Worm (Caenorhabditis elegans) whole organism, young adult: ENCODE results near the gene epg-4.
A peak's percentile ranks its signal among the peaks of the same experiment; 100 is the strongest.

ENCODE experiments used
- C17E4.6 ChIP-seq: fragments of 200-800 bp; sonication (Bioruptor generic); IDR thresholded peaks from 2 replicates; pipeline ENCODE4 v1.3.6; 2022; ENCODE audit warnings: missing genetic modification reagents, missing genetic modification characterization, missing compliant biosample characterization
- D2030.7 ChIP-seq: fragments of 200-800 bp; sonication (Bioruptor generic); IDR thresholded peaks from 2 replicates; pipeline ENCODE4 v1.3.6; 2022; ENCODE audit warnings: missing genetic modification reagents, missing genetic modification characterization, missing compliant biosample characterization
- F22D6.2 ChIP-seq: sonication (generic microtip); optimal IDR thresholded peaks from 2 replicates; lab custom pipeline; 2016; ENCODE audit warnings: mild to moderate bottlenecking, missing genetic modification characterization, missing compliant biosample characterization
- F23B12.7 ChIP-seq: sonication (generic microtip); optimal IDR thresholded peaks from 2 replicates; lab custom pipeline; 2017; ENCODE audit warnings: missing genetic modification characterization, mild to moderate bottlenecking, missing compliant biosample characterization, antibody characterized with exemption, moderate library complexity; ENCODE audit not compliant: insufficient read depth
- F39B2.1 ChIP-seq: fragments of 200-800 bp; sonication (Bioruptor generic); IDR thresholded peaks from 2 replicates; pipeline ENCODE4 v1.3.6; 2022; ENCODE audit warnings: missing genetic modification reagents, missing genetic modification characterization, missing compliant biosample characterization
- F55B11.4 ChIP-seq: sonication (generic microtip); optimal IDR thresholded peaks from 2 replicates; lab custom pipeline; 2016; ENCODE audit warnings: missing compliant biosample characterization, missing genetic modification characterization, borderline replicate concordance; ENCODE audit not compliant: insufficient read depth
- F57A8.1 ChIP-seq: fragments of 200-800 bp; sonication (Bioruptor generic); optimal IDR thresholded peaks from 2 replicates; lab custom pipeline; 2018; ENCODE audit warnings: mild to moderate bottlenecking, missing genetic modification characterization, moderate library complexity, missing compliant biosample characterization
- K11D2.4 ChIP-seq: fragments of 200-800 bp; sonication (Bioruptor generic); IDR thresholded peaks from 2 replicates; pipeline ENCODE4 v1.3.6; 2022; ENCODE audit warnings: missing genetic modification reagents, missing genetic modification characterization, missing compliant biosample characterization
- Y67H2A.10 ChIP-seq: fragments of 200-800 bp; sonication (Bioruptor generic); conservative IDR thresholded peaks from 2 replicates; pipeline ENCODE4 v1.3.6; 2022; ENCODE audit warnings: missing genetic modification reagents, missing genetic modification characterization, missing compliant biosample characterization
- atf-7 ChIP-seq: sonication (generic microtip); optimal IDR thresholded peaks from 2 replicates; lab custom pipeline; 2017; ENCODE audit warnings: mild to moderate bottlenecking, missing genetic modification characterization, missing compliant biosample characterization
- attf-6 ChIP-seq: fragments of 200-800 bp; sonication (Bioruptor generic); IDR thresholded peaks from 2 replicates; pipeline ENCODE4 v1.3.6; 2022; ENCODE audit warnings: missing genetic modification reagents, missing genetic modification characterization, missing compliant biosample characterization
- bed-2 ChIP-seq: fragments of 200-800 bp; sonication (Bioruptor generic); IDR thresholded peaks from 2 replicates; pipeline ENCODE4 v1.3.6; 2022; ENCODE audit warnings: missing genetic modification reagents, missing genetic modification characterization, missing compliant biosample characterization
- cebp-1 ChIP-seq, 2 experiments: fragments of 200-800 bp in 1 of 2; sonication (Bioruptor generic) in 1 of 2; sonication (generic microtip) in 1 of 2; IDR thresholded peaks in 1 of 2; optimal IDR thresholded peaks in 1 of 2; 2 replicates each; pipeline versions ENCODE4 v1.3.6 to Lab custom; 2017 to 2022; ENCODE audit warnings: missing compliant biosample characterization in 2 of 2, missing genetic modification characterization in 2 of 2, mild to moderate bottlenecking in 1 of 2, missing genetic modification reagents in 1 of 2, moderate library complexity in 1 of 2
- ceh-100 ChIP-seq: fragments of 200-800 bp; sonication (Bioruptor generic); IDR thresholded peaks from 2 replicates; pipeline ENCODE4 v1.3.6; 2022; ENCODE audit warnings: missing genetic modification reagents, missing genetic modification characterization, missing compliant biosample characterization
- ceh-27 ChIP-seq: fragments of 200-800 bp; sonication (Bioruptor generic); optimal IDR thresholded peaks from 2 replicates; lab custom pipeline; 2018; ENCODE audit warnings: mild to moderate bottlenecking, missing genetic modification characterization, moderate library complexity, missing compliant biosample characterization
- ceh-40 ChIP-seq: fragments of 200-800 bp; sonication (Bioruptor generic); IDR thresholded peaks from 2 replicates; pipeline ENCODE4 v1.3.6; 2022; ENCODE audit warnings: missing genetic modification characterization, missing compliant biosample characterization
- ceh-79 ChIP-seq: sonication (generic microtip); optimal IDR thresholded peaks from 2 replicates; lab custom pipeline; 2017; ENCODE audit warnings: mild to moderate bottlenecking, missing genetic modification characterization, missing compliant biosample characterization
- chd-7 ChIP-seq: sonication (generic microtip); optimal IDR thresholded peaks from 2 replicates; lab custom pipeline; 2016; ENCODE audit warnings: mild to moderate bottlenecking, missing genetic modification characterization, moderate library complexity, missing compliant biosample characterization
- dox-1 ChIP-seq: fragments of 200-800 bp; sonication (Bioruptor generic); IDR thresholded peaks from 2 replicates; pipeline ENCODE4 v1.3.6; 2022; ENCODE audit warnings: missing genetic modification reagents, missing genetic modification characterization, missing compliant biosample characterization
- egl-44 ChIP-seq: fragments of 200-800 bp; sonication (Bioruptor generic); IDR thresholded peaks from 2 replicates; pipeline ENCODE4 v1.3.6; 2022; ENCODE audit warnings: missing genetic modification reagents, missing genetic modification characterization, missing compliant biosample characterization
- fkh-3 ChIP-seq: sonication (generic microtip); optimal IDR thresholded peaks from 2 replicates; lab custom pipeline; 2016; ENCODE audit warnings: mild to moderate bottlenecking, missing genetic modification characterization, missing compliant biosample characterization
- hlh-26 ChIP-seq: fragments of 200-800 bp; sonication (Bioruptor generic); conservative IDR thresholded peaks from 2 replicates; pipeline ENCODE4 v1.3.6; 2022; ENCODE audit warnings: missing genetic modification reagents, missing genetic modification characterization, missing compliant biosample characterization
- hmg-1.2 ChIP-seq: fragments of 200-800 bp; sonication (Bioruptor generic); IDR thresholded peaks from 2 replicates; pipeline ENCODE4 v1.3.6; 2022; ENCODE audit warnings: missing genetic modification reagents, missing genetic modification characterization, missing compliant biosample characterization
- let-607 ChIP-seq, 2 experiments: fragments of 200-800 bp in 1 of 2; sonication (Bioruptor generic) in 1 of 2; sonication (generic microtip) in 1 of 2; optimal IDR thresholded peaks; 2 replicates each; lab custom pipeline; 2016 to 2018; ENCODE audit warnings: mild to moderate bottlenecking in 2 of 2, missing compliant biosample characterization in 2 of 2, missing genetic modification characterization in 2 of 2, moderate library complexity in 2 of 2, missing genotype in 1 of 2
- lin-35 ChIP-seq, 3 experiments: fragments of 150-350 bp in 2 of 3; sonication (generic microtip) in 1 of 3; optimal IDR thresholded peaks; 2 replicates each; lab custom pipeline; 2014 to 2018; ENCODE audit warnings: missing biosample characterization in 3 of 3, missing genetic modification characterization in 3 of 3, missing genetic modification reagents in 3 of 3
- lin-40 ChIP-seq: sonication (generic microtip); optimal IDR thresholded peaks from 2 replicates; lab custom pipeline; 2016; ENCODE audit warnings: missing genetic modification characterization, mild to moderate bottlenecking, missing compliant biosample characterization, missing genotype, missing genetic modification reagents
- lsy-27 ChIP-seq: sonication (generic microtip); optimal IDR thresholded peaks from 2 replicates; lab custom pipeline; 2017; ENCODE audit warnings: missing genetic modification characterization, mild to moderate bottlenecking, missing compliant biosample characterization, antibody characterized with exemption, missing genotype, borderline replicate concordance; ENCODE audit not compliant: insufficient read depth
- mel-28 ChIP-seq: sonication (generic microtip); optimal IDR thresholded peaks from 2 replicates; lab custom pipeline; 2016; ENCODE audit warnings: borderline replicate concordance, mild to moderate bottlenecking, missing genetic modification characterization, missing compliant biosample characterization
- nfya-1 ChIP-seq: sonication (generic microtip); optimal IDR thresholded peaks from 2 replicates; lab custom pipeline; 2017; ENCODE audit warnings: antibody characterized with exemption, missing compliant biosample characterization, missing genetic modification characterization, borderline replicate concordance; ENCODE audit not compliant: insufficient read depth
- nfyb-1 ChIP-seq: fragments of 200-800 bp; sonication (Bioruptor generic); IDR thresholded peaks from 2 replicates; pipeline ENCODE4 v1.3.6; 2022; ENCODE audit warnings: missing genetic modification reagents, missing genetic modification characterization, missing compliant biosample characterization
- sdz-38 ChIP-seq: sonication (generic microtip); optimal IDR thresholded peaks from 2 replicates; lab custom pipeline; 2016; ENCODE audit warnings: missing genotype, missing genetic modification characterization, missing compliant biosample characterization
- snpc-1.1 ChIP-seq: sonication (generic microtip); optimal IDR thresholded peaks from 2 replicates; lab custom pipeline; 2017; ENCODE audit warnings: missing genetic modification characterization, mild to moderate bottlenecking, missing compliant biosample characterization, antibody characterized with exemption, moderate library complexity, missing genotype, missing genetic modification reagents; ENCODE audit not compliant: insufficient read depth
- snpc-3.4 ChIP-seq: sonication (generic microtip); optimal IDR thresholded peaks from 2 replicates; lab custom pipeline; 2017; ENCODE audit warnings: missing genetic modification characterization, mild to moderate bottlenecking, missing compliant biosample characterization, antibody characterized with exemption, moderate library complexity, missing genotype, missing genetic modification reagents
- snpc-4 ChIP-seq, 5 experiments: fragments of 150-350 bp in 1 of 5; sonication (generic microtip) in 4 of 5; optimal IDR thresholded peaks; 2 replicates each; lab custom pipeline; 2014 to 2018; ENCODE audit warnings: missing genetic modification characterization in 5 of 5, missing biosample characterization in 3 of 5, antibody characterized with exemption in 2 of 5, mild to moderate bottlenecking in 2 of 5, missing compliant biosample characterization in 2 of 5, missing genotype in 2 of 5, moderate library complexity in 2 of 5, missing genetic modification reagents in 1 of 5
- sptf-2 ChIP-seq: fragments of 200-800 bp; sonication (Bioruptor generic); optimal IDR thresholded peaks from 2 replicates; lab custom pipeline; 2018; ENCODE audit warnings: mild to moderate bottlenecking, missing genetic modification characterization, missing compliant biosample characterization
- tbp1 ChIP-seq: fragments of 200-800 bp; sonication (Bioruptor generic); optimal IDR thresholded peaks from 2 replicates; lab custom pipeline; 2018; ENCODE audit warnings: mild to moderate bottlenecking, missing genetic modification characterization, missing compliant biosample characterization
- tbx-9 ChIP-seq: sonication (generic microtip); optimal IDR thresholded peaks from 2 replicates; lab custom pipeline; 2016; ENCODE audit warnings: borderline replicate concordance, missing genetic modification characterization, inconsistent platforms, missing compliant biosample characterization
- tlf-1 ChIP-seq: fragments of 200-800 bp; sonication (Bioruptor generic); optimal IDR thresholded peaks from 2 replicates; lab custom pipeline; 2018; ENCODE audit warnings: mild to moderate bottlenecking, missing genetic modification characterization, missing compliant biosample characterization
- zfh-2 ChIP-seq: fragments of 200-800 bp; sonication (Bioruptor generic); conservative IDR thresholded peaks from 2 replicates; pipeline ENCODE4 v1.3.6; 2022; ENCODE audit warnings: missing genetic modification reagents, missing genetic modification characterization, missing compliant biosample characterization
- zim-3 ChIP-seq: sonication (generic microtip); optimal IDR thresholded peaks from 2 replicates; lab custom pipeline; 2017; ENCODE audit warnings: mild to moderate bottlenecking, missing genetic modification characterization, moderate library complexity, missing compliant biosample characterization
- ztf-18 ChIP-seq: sonication (generic microtip); optimal IDR thresholded peaks from 2 replicates; lab custom pipeline; 2016; ENCODE audit warnings: missing genotype, mild to moderate bottlenecking, missing genetic modification characterization, missing compliant biosample characterization
- ztf-3 ChIP-seq: fragments of 200-800 bp; sonication (Bioruptor generic); optimal IDR thresholded peaks from 2 replicates; lab custom pipeline; 2018; ENCODE audit warnings: mild to moderate bottlenecking, missing genetic modification characterization, missing compliant biosample characterization

epg-4 gene

DNA sequence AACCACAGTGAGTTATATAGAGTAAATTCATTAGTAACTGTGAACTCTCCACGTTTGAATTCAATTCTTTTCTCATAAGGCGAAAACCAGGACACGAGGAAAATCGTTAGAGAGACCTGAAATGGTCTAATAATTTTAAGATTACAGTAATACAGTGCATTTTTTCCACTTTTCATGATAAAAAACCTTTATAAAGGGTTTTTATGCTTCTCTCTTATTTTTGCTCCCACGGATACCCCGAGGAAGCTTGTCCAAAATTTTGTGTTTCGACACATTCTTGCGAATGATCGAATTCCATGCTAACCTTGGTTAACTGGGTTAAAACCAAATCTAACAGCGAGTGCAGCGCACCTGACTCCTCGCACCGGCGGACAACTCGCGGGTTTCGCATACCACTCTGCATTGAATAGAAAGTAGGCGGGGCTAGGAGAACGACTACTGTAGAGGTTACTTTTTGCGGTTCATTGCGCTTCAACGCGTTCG lies 41.7 kb upstream of the epg-4 start (continued):
- TF ChIP-seq zfh-2 (GFP tag; lab: Robert Waterston, UW) (no peak), nfya-1 (tag; lab: Kevin White, UChicago) (no peak), ceh-100 (GFP tag; lab: Robert Waterston, UW) (0 out of 2 replicates have a peak, but pooled peaks have one; percentile 9), F39B2.1 (GFP tag; lab: Robert Waterston, UW) (0 out of 2 replicates have a peak, but pooled peaks have one; percentile 64), ztf-3 (GFP tag; lab: Kevin White, UChicago) (no peak), lsy-27 (no peak), lin-35 (GFP tag; optimal IDR thresholded peaks at IDR 0.05; lab: Kevin White, UChicago) (peak in 1 of 3 experiments; percentile 40), tbp1 (GFP tag; lab: Kevin White, UChicago) (peak; percentile 78), snpc-3.4 (tag; lab: Kevin White, UChicago) (peak; percentile 91), ceh-40 (GFP tag; lab: Robert Waterston, UW) (no peak), D2030.7 (peak; percentile 96), hlh-26 (GFP tag; lab: Robert Waterston, UW) (no peak), F57A8.1 (GFP tag; lab: Kevin White, UChicago) (no peak), cebp-1 (GFP tag; IDR thresholded peaks at IDR 0.05; lab: Robert Waterston, UW) (no peak), cebp-1 (tag; optimal IDR thresholded peaks at IDR 0.05; lab: Kevin White, UChicago) (no peak), C17E4.6 (GFP tag; lab: Robert Waterston, UW) (no peak), sptf-2 (GFP tag; lab: Kevin White, UChicago) (no peak), egl-44 (GFP tag; lab: Robert Waterston, UW) (0 out of 2 replicates have a peak, but pooled peaks have one; percentile 52), F55B11.4 (tag; lab: Kevin White, UChicago) (no peak), lin-40 (tag; lab: Kevin White, UChicago) (no peak), tlf-1 (peak; percentile 31), fkh-3 (tag; lab: Kevin White, UChicago) (no peak), ztf-18 (tag; lab: Kevin White, UChicago) (peak; percentile 24), bed-2 (GFP tag; lab: Robert Waterston, UW) (no peak), dox-1 (GFP tag; lab: Robert Waterston, UW) (peak; percentile 80), let-607 (tag; optimal IDR thresholded peaks at IDR 0.05; lab: Kevin White, UChicago) (peak in 1 of 2 experiments; percentile 8), K11D2.4 (GFP tag; lab: Robert Waterston, UW) (no peak), F23B12.7 (tag; lab: Kevin White, UChicago) (no peak), mel-28 (tag; lab: Kevin White, UChicago) (no peak), sdz-38 (tag; lab: Kevin White, UChicago) (no peak), zim-3 (no peak), ceh-27 (no peak), attf-6 (GFP tag; lab: Robert Waterston, UW) (peak; percentile 95), hmg-1.2 (GFP tag; lab: Robert Waterston, UW) (peak; percentile 88), snpc-1.1 (tag; lab: Kevin White, UChicago) (peak; percentile 98), tbx-9 (tag; lab: Kevin White, UChicago) (no peak)

ce11 chrIII:7141285-7141715 lies 40.7 kb upstream of the epg-4 start:
- TF ChIP-seq fkh-3 (tag; lab: Kevin White, UChicago) = peak; percentile 92
- peak; percentile 98 for TF ChIP-seq snpc-4 (GFP tag; optimal IDR thresholded peaks at IDR 0.05; lab: Kevin White, UChicago)
- TF ChIP-seq snpc-4 (tag; optimal IDR thresholded peaks at IDR 0.05; lab: Kevin White, UChicago) = peak; percentile 98 to 100 (median 99)
- TF ChIP-seq F23B12.7 (tag; lab: Kevin White, UChicago) = peak; percentile 75
- peak; percentile 63 for TF ChIP-seq atf-7 (tag; lab: Kevin White, UChicago)
- TF ChIP-seq F22D6.2 (tag; lab: Kevin White, UChicago) = peak; percentile 28
- no peak for TF ChIP-seq cebp-1 (GFP tag; IDR thresholded peaks at IDR 0.05; lab: Robert Waterston, UW)
- TF ChIP-seq cebp-1 (tag; optimal IDR thresholded peaks at IDR 0.05; lab: Kevin White, UChicago) = peak; percentile 64
- peak; percentile 41 for TF ChIP-seq ceh-79 (tag; lab: Kevin White, UChicago)
- TF ChIP-seq let-607 (tag; optimal IDR thresholded peaks at IDR 0.05; lab: Kevin White, UChicago) = peak in 1 of 2 experiments; percentile 30
- TF ChIP-seq Y67H2A.10 (GFP tag; lab: Robert Waterston, UW) = no peak
- peak; percentile 90 for TF ChIP-seq nfyb-1 (GFP tag; lab: Robert Waterston, UW)
- peak; percentile 17 for TF ChIP-seq ceh-27
- TF ChIP-seq lsy-27 = peak; percentile 21
- TF ChIP-seq chd-7 (tag; lab: Kevin White, UChicago) = peak; percentile 40
- TF ChIP-seq bed-2 (GFP tag; lab: Robert Waterston, UW) = no peak
